Fruit fly (Drosophila melanogaster) ovary, adult (tissue): ENCODE data around the gene ara.

Experiments
- CG17801 ChIP-seq: fragments of 200-800 bp; optimal IDR thresholded peaks from 2 replicates; lab custom pipeline; 2019; ENCODE audit warnings: missing biosample characterization, mild to moderate bottlenecking, missing genetic modification characterization, moderate library complexity; ENCODE audit not compliant: partially characterized antibody

Gene ara

DNA sequence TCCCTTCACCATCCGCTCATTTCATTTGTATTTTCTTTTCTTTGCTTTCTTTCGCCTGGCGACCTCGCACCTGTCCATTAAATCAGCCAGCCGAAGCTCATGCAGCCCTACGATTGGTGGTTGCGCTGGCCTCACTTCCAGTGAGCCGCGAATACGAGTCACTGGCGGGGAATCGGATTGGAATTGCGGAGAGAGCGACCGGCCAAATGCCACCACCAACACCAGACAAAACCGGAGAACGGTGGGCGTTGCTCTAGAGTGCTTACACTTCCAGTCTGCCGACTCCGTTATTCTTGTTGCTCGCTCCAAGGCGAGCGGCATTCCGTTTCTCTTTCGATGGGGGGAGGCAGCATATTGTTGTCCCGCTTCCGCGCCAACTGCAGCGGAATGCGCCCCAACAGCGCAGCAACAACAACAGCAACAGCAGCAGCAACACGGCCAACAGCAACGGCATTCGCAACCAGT, at the start of gene ara:
Gene ara (plus strand): TSS at position 461 of the 465 bp plus-strand sequence.
- no peak for TF ChIP-seq CG17801

dm6 chr3L:12532220-12532619, 48.3 kb upstream of the ara start:
- TF ChIP-seq CG17801, result no peak

DNA sequence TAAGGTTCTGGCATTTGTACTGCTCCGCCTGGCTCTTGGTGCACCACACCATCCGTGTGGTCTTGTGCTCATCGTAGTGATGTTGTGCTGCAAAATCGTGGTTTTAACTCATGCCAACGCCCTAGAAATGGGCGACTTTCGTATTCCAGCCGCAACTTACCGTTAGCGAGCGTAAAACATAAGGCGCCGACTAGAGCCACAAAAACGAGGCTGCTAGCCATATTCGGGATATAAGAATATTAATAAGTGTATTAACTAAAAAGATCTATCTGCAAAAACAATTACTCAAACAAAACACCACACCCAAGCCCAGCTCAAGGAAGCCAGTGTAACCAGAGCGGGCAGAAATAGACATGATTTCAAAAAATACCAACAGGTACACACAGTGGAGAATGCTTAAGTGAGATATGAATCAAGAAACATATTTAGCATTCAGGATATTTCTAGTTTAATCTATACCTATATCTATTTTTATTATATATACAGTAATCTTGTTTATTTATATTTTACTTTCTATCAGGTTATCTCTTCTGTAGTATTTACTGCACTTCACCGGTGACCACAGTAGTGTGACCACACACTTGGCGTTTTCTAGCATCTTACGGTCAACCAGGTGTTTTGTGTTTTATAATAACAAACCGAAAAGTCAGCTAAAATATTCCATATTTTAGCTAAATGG, 46.9 kb upstream of the ara start, which contains the start of the genes Tsf2 and CG34242:
Gene Tsf2 (minus strand): TSS at position 333 of the 679 bp plus-strand sequence.
Gene CG34242 (plus strand): TSS at position 605 of the 679 bp plus-strand sequence.
- TF ChIP-seq CG17801, result peak; percentile 81

DNA sequence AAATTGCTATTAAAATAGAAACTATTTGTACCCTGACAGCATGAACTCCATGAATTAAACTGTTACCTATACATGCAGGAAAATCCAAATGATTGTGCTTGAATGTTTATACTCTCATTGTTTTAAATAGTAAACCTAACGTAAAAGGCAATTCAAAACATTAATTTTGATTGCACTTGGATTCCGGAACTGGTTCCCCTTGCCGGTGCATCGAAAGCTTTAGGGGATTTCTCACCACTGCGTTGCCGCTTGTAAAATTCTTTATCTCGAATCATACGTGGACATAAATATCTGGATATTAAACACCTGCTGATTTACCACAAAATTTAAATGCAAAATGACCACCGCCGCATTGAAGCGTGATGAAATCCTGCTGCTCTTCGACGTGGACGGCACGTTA, 46.2 kb upstream of the ara start, which contains the start of gene Pmm2:
Gene Pmm2 (plus strand): TSS at position 273 of the 400 bp plus-strand sequence.
- TF ChIP-seq CG17801, result peak; percentile 9

- TF ChIP-seq CG17801, result no peak
Observed at dm6 chr3L:12537123-12537522, 43.3 kb upstream of the ara start, which contains the start of gene CG4069. Gene CG4069 (minus strand): TSS chr3L:12537315.

dm6 chr3L:12549471-12549870, 31.0 kb upstream of the ara start:
- TF ChIP-seq CG17801, result no peak

DNA sequence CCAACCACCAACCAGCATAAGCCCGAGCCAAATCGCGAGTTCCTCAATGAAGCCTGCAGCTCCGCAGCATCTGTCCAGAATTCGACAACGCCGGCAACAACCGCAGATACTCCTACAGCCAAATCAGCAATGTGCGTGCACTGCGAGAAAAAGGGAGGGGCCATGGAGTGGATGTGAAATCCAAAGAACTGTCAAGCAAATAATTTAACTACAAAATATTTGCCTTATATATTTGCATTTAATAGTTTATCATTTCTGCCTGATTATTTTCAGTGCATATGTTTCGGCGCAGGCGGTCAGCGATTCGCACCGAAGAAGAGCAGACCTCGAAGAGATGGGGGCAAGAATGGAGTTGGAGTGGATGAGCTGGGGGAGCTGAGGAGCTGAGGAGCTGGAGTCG, 28.8 kb upstream of the ara start:
- no peak for TF ChIP-seq CG17801

- no peak for TF ChIP-seq CG17801
Observed at dm6 chr3L:12557736-12558135, 22.7 kb upstream of the ara start.

- TF ChIP-seq CG17801, result no peak
Observed at dm6 chr3L:12559273-12559672, 21.2 kb upstream of the ara start.

dm6 chr3L:12564284-12564683, 16.2 kb upstream of the ara start:
- TF ChIP-seq CG17801, result no peak

- no peak for TF ChIP-seq CG17801
Observed at dm6 chr3L:12564979-12565378, 15.5 kb upstream of the ara start.

- no peak for TF ChIP-seq CG17801
Observed at dm6 chr3L:12565422-12565821, 15.1 kb upstream of the ara start.

dm6 chr3L:12566065-12566730, 14.3 kb upstream of the ara start:
- TF ChIP-seq CG17801, result no peak

dm6 chr3L:12572366-12572765, 8.1 kb upstream of the ara start, which contains the start of gene sowah:
Gene sowah (minus strand): TSS chr3L:12572542.
- TF ChIP-seq CG17801, result no peak

DNA sequence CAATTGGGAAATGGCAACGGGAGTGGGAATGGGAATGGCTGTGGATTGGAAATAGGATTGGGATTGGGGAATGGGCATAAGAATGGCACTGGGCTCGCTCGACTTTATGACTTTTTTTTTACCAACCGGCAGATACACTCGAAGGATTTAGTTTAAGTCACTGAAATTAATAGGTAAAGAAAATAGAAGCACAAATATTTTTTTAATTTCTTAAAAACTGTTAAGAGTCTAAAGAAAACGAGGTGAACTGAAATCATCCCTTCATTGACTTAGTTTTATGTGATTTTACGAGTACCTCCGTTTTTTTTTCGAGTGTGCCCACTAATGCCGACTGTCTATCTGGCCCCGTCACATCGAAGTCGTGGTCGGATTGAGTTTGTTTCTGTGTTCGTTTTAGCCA, 5.6 kb upstream of the ara start:
- no peak for TF ChIP-seq CG17801

- no peak for TF ChIP-seq CG17801
Observed at dm6 chr3L:12584977-12585376, 4.5 kb downstream of the ara start.

dm6 chr3L:12585761-12586160, 5.3 kb downstream of the ara start:
- no peak for TF ChIP-seq CG17801
